Fruit fly (Drosophila melanogaster): ENCODE results near the gene CG8620.
A peak's percentile ranks its signal among the peaks of the same experiment; 100 is the strongest.

DNA sequence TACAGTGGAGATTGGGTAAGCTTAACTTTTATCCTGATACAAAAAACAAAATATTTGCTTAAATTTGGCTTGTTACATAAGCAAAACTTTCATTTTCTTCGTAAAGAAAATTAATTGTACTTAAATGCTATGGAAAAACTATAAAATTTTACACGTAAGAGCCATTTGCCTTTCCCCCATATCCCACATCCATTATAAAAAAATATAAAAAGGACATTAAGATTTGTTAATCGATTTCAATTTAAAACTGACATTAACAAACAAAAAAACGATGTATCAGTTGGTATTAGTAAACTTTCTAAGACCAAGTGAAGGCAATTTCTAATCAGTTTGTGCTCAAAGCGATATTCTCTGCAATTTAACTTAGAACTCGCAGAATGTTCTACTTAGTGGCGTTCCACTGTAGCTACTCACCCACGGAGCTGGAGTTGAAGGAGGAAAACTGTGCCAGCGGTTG, 2.3 kb upstream of the CG8620 start:
- peak; percentile 62 for TF ChIP-seq CG10631 (GFP tag; optimal IDR thresholded peaks at IDR 0.05)
- peak; percentile 45 for TF ChIP-seq CG16779 (tag; optimal IDR thresholded peaks at IDR 0.05)
- 0 out of 3 replicates have a peak, but pooled peaks have one; percentile 20 for TF ChIP-seq CG6163 (GFP tag; IDR thresholded peaks at IDR 0.05)
- peak; percentile 46 for TF ChIP-seq Ets96B (tag; optimal IDR thresholded peaks at IDR 0.05)

Measured in whole organism, prepupa.